5 worm cellular contexts compared by ENCODE assay signal in genomic region chrX:13341853-13342252, ce11.
TF ChIP-seq lines count a peak whose summit lies in the region.

No protein-coding gene starts in this region.

TF ChIP-seq in whole organism, L1 larva, 84 proteins besides CTCF, POLR2A, EP300 and RAD21:
- TF ChIP-seq efl-1 (optimal IDR thresholded peaks at IDR 0.05; lab: Kevin White, UChicago) (no peak), efl-1 (GFP tag; optimal IDR thresholded peaks at IDR 0.05 in 1 of 2; lab: Kevin White, UChicago) (peak in 1 of 2 experiments; percentile 71), xbp-1 (tag; optimal IDR thresholded peaks at IDR 0.05; lab: Kevin White, UChicago) (no peak), ama-1 (optimal IDR thresholded peaks at IDR 0.05; lab: Kevin White, UChicago) (no peak), C04F5.9 (tag; optimal IDR thresholded peaks at IDR 0.05; lab: Kevin White, UChicago) (no peak), elt-2 (tag; optimal IDR thresholded peaks at IDR 0.05; lab: Kevin White, UChicago) (peak; percentile 42)

TF ChIP-seq in whole organism, L2 larva, 48 proteins besides CTCF, POLR2A, EP300 and RAD21:
- TF ChIP-seq lsy-2 (tag; optimal IDR thresholded peaks at IDR 0.05; lab: Kevin White, UChicago) = no peak
- TF ChIP-seq skn-1 (tag; optimal IDR thresholded peaks at IDR 0.05; lab: Kevin White, UChicago) = no peak
- TF ChIP-seq fos-1 (tag; optimal IDR thresholded peaks at IDR 0.05; lab: Kevin White, UChicago) = peak; percentile 27

TF ChIP-seq in whole organism, L3 larva, 47 proteins besides CTCF, POLR2A, EP300 and RAD21:
- TF ChIP-seq nhr-12 (tag; optimal IDR thresholded peaks at IDR 0.05; lab: Kevin White, UChicago) (no peak), mdl-1 (tag; optimal IDR thresholded peaks at IDR 0.05; lab: Kevin White, UChicago) (no peak), nhr-28 (tag; optimal IDR thresholded peaks at IDR 0.05; lab: Kevin White, UChicago) (no peak), aly-2 (tag; optimal IDR thresholded peaks at IDR 0.05; lab: Kevin White, UChicago) (no peak), nhr-76 (tag; optimal IDR thresholded peaks at IDR 0.05; lab: Kevin White, UChicago) (no peak), skn-1 (tag; optimal IDR thresholded peaks at IDR 0.05; lab: Kevin White, UChicago) (no peak), hmg-11 (tag; optimal IDR thresholded peaks at IDR 0.05; lab: Kevin White, UChicago) (no peak), pha-4 (tag; optimal IDR thresholded peaks at IDR 0.05; lab: Kevin White, UChicago) (no peak), nhr-11 (tag; optimal IDR thresholded peaks at IDR 0.05; lab: Kevin White, UChicago) (no peak), nhr-43 (tag; optimal IDR thresholded peaks at IDR 0.05; lab: Kevin White, UChicago; ENCODE audit: poor library complexity, severe bottlenecking) (no peak), elt-2 (tag; optimal IDR thresholded peaks at IDR 0.05; lab: Kevin White, UChicago) (peak; percentile 64), nfya-1 (tag; optimal IDR thresholded peaks at IDR 0.05; lab: Kevin White, UChicago; ENCODE audit: insufficient read depth) (no peak), pqm-1 (tag; optimal IDR thresholded peaks at IDR 0.05; lab: Kevin White, UChicago) (peak; percentile 37), jun-1 (tag; optimal IDR thresholded peaks at IDR 0.05; lab: Kevin White, UChicago) (no peak)

TF ChIP-seq in whole organism, L4 larva, 104 proteins besides CTCF, POLR2A, EP300 and RAD21:
- peak; percentile 20 for TF ChIP-seq dve-1 (tag; optimal IDR thresholded peaks at IDR 0.05; lab: Kevin White, UChicago; ENCODE audit: insufficient read depth)
- peak; percentile 54 for TF ChIP-seq nhr-28 (tag; optimal IDR thresholded peaks at IDR 0.05; lab: Kevin White, UChicago)
- TF ChIP-seq daf-16 (GFP tag; optimal IDR thresholded peaks at IDR 0.05; lab: Kevin White, UChicago) = no peak
- TF ChIP-seq daf-16 (tag; optimal IDR thresholded peaks at IDR 0.05; lab: Kevin White, UChicago) = peak; percentile 65
- TF ChIP-seq unc-62 (GFP tag; optimal IDR thresholded peaks at IDR 0.05 in 1 of 2; lab: Kevin White, UChicago) = peak in 1 of 2 experiments; percentile 23
- no peak for TF ChIP-seq unc-62 (tag; optimal IDR thresholded peaks at IDR 0.05; lab: Kevin White, UChicago)
- no peak for TF ChIP-seq Y75B8A.6 (GFP tag; IDR thresholded peaks at IDR 0.05; lab: Robert Waterston, UW)
- no peak for TF ChIP-seq fkh-10 (GFP tag; optimal IDR thresholded peaks at IDR 0.05; lab: Kevin White, UChicago)
- no peak for TF ChIP-seq dmd-9 (GFP tag; IDR thresholded peaks at IDR 0.05; lab: Robert Waterston, UW)
- no peak for TF ChIP-seq tra-1 (GFP tag; IDR thresholded peaks at IDR 0.05; lab: Robert Waterston, UW)
- peak; percentile 51 for TF ChIP-seq aha-1 (tag; lab: Kevin White, UChicago)
- TF ChIP-seq pqm-1 (tag; optimal IDR thresholded peaks at IDR 0.05; lab: Kevin White, UChicago) = peak; percentile 58
- peak; percentile 62 for TF ChIP-seq hlh-11 (tag; optimal IDR thresholded peaks at IDR 0.05; lab: Kevin White, UChicago)
- no peak for TF ChIP-seq T20F7.1 (GFP tag; optimal IDR thresholded peaks at IDR 0.05; lab: Kevin White, UChicago)
- TF ChIP-seq dmd-6 (GFP tag; IDR thresholded peaks at IDR 0.05; lab: Robert Waterston, UW) = peak; percentile 62

TF ChIP-seq in whole organism, young adult, 124 proteins besides CTCF, POLR2A, EP300 and RAD21:
- TF ChIP-seq tbp1 (GFP tag; optimal IDR thresholded peaks at IDR 0.05; lab: Kevin White, UChicago) (no peak), nhr-80 (tag; optimal IDR thresholded peaks at IDR 0.05; lab: Kevin White, UChicago) (peak; percentile 74)
